Fruit fly (Drosophila melanogaster): ENCODE data around the gene Spn28Dc.

Gene Spn28Dc

DNA sequence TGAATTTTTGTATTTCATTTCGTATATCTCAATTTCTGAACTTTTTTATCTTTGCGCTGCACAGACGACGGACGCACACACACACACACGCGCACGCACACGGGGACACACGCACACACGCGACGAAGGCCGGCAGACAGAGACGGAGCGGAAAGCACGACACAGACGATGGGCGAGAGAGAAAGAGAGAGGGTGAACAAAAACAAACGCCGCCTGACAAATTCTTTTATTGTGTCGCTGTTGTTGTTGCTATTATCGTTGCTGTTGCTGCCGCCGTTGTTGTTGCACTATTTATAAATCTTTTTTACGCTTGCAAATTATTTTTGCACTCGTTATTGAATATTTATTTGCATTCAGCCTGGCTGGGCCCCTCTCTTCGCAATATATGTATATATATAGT, 30.3 kb downstream of the Spn28Dc start:
- TF ChIP-seq usp (GFP tag; optimal IDR thresholded peaks at IDR 0.05) (no peak), EcR (GFP tag; optimal IDR thresholded peaks at IDR 0.05) (no peak), CG8478 (optimal IDR thresholded peaks at IDR 0.05) (no peak), Dll (optimal IDR thresholded peaks at IDR 0.05) (no peak), pan (optimal IDR thresholded peaks at IDR 0.05) (peak; percentile 56)

DNA sequence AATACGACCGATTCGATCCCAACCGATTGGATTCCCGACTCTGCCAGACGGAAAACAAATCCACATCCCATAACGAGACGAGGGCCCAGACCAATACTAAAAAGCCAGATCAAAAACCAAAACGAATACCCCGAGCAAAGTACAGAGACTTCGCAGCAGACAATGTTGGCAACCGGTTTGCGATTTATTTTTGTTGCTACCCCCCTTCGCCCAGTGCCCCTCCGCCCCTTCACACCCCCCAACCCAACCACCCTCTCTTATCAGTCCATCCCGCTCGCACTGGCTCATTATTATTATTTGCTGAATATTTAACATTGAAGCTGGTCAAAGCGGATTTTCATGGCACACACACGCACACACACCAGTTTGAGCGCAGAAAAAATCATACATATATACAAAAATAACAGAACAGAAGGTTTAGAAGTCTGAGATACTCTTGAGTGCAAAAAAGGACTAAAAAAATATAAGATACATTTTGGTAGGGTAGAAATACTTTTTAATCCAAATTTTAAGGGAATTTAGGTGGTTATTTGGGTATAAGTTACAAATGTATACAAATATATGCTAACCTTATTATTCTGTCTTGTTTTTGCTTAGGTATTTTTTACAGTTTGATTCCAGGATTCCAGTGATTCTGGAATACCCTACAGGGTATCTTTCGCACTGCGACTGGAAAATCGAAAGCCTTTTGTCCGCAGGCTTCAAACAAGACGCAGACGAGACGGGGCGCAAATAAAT, 33.4 kb downstream of the Spn28Dc start:
- TF ChIP-seq pan (optimal IDR thresholded peaks at IDR 0.05) (peak; percentile 95), Dll (optimal IDR thresholded peaks at IDR 0.05) (peak; percentile 3), usp (GFP tag; optimal IDR thresholded peaks at IDR 0.05) (no peak)

- TF ChIP-seq CG8478 (optimal IDR thresholded peaks at IDR 0.05) = no peak
- TF ChIP-seq EcR (GFP tag; optimal IDR thresholded peaks at IDR 0.05) = no peak
- TF ChIP-seq psq (optimal IDR thresholded peaks at IDR 0.05) = no peak
- TF ChIP-seq pan (optimal IDR thresholded peaks at IDR 0.05) = no peak
- no peak for TF ChIP-seq Dll (optimal IDR thresholded peaks at IDR 0.05)
- no peak for TF ChIP-seq usp (GFP tag; optimal IDR thresholded peaks at IDR 0.05)
Measured at dm6 chr2L:7971423-7971822, 35.6 kb downstream of the Spn28Dc start.

DNA sequence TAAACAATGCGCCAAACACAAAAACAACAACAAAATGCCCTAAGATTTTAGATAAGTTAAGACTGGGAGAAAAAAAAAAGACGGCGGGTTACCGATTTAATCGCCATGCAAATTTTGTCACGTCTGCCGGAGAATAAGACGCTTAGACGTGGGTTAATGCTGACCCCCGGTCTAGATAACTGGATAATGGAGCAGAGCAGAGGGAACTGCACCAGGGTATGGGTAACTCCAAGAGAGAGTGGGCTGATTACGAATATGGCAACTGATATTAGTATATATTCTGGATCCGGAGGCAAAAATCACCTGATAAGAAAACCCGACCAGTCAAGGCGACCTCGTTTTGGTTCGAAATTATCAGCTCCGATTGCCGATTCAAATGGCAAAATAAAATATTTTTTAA, 37.0 kb downstream of the Spn28Dc start:
- TF ChIP-seq Dll (optimal IDR thresholded peaks at IDR 0.05) (no peak), usp (GFP tag; optimal IDR thresholded peaks at IDR 0.05) (no peak), pan (optimal IDR thresholded peaks at IDR 0.05) (no peak), psq (optimal IDR thresholded peaks at IDR 0.05) (no peak), EcR (GFP tag; optimal IDR thresholded peaks at IDR 0.05) (no peak), CG8478 (optimal IDR thresholded peaks at IDR 0.05) (no peak)

dm6 chr2L:7969329-7969728, 37.7 kb downstream of the Spn28Dc start:
- no peak for TF ChIP-seq EcR (GFP tag; optimal IDR thresholded peaks at IDR 0.05)
- TF ChIP-seq Dll (optimal IDR thresholded peaks at IDR 0.05) = no peak

DNA sequence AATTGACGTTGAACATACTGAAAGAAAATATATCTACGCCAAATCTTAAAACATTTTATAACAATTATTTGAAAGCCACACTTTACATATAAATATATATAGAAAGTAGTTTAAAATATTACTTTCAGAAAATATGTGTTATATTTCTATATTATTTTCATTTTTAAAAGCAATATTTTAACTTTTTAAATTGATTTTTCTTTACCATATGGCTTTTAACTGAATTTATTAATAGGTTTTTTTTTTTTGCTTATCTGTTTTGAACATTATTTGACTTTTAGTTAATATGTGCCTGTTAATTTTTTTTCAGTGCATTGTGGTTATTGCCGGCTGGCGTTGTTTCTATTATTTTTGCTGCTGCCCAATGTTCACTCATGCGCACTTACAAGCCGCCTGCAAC, 39.0 kb downstream of the Spn28Dc start:
- TF ChIP-seq usp (GFP tag; optimal IDR thresholded peaks at IDR 0.05) = no peak
- no peak for TF ChIP-seq pan (optimal IDR thresholded peaks at IDR 0.05)
- no peak for TF ChIP-seq psq (optimal IDR thresholded peaks at IDR 0.05)
- TF ChIP-seq Dll (optimal IDR thresholded peaks at IDR 0.05) = no peak
- no peak for TF ChIP-seq CG8478 (optimal IDR thresholded peaks at IDR 0.05)
- no peak for TF ChIP-seq EcR (GFP tag; optimal IDR thresholded peaks at IDR 0.05)

DNA sequence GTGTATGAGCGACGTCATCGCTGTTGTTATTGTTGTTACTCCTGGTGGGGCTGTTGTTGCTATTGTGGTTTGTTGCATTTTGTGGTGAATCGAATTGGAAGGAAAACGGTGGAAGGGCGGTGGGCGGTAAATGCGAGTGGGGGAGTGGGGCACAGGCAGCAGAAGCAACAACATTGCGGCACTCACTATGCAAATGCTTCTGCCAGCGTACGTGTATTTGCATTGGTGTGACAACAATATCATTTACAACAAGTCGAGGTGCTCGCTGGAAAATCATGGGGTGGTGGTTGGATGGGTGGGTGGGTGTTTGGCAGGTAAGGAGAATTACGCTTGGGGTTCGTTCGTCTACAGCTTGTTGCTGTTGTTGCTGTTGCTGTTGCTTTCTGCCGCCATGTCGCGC, 39.4 kb downstream of the Spn28Dc start:
- TF ChIP-seq usp (GFP tag; optimal IDR thresholded peaks at IDR 0.05) = no peak

DNA sequence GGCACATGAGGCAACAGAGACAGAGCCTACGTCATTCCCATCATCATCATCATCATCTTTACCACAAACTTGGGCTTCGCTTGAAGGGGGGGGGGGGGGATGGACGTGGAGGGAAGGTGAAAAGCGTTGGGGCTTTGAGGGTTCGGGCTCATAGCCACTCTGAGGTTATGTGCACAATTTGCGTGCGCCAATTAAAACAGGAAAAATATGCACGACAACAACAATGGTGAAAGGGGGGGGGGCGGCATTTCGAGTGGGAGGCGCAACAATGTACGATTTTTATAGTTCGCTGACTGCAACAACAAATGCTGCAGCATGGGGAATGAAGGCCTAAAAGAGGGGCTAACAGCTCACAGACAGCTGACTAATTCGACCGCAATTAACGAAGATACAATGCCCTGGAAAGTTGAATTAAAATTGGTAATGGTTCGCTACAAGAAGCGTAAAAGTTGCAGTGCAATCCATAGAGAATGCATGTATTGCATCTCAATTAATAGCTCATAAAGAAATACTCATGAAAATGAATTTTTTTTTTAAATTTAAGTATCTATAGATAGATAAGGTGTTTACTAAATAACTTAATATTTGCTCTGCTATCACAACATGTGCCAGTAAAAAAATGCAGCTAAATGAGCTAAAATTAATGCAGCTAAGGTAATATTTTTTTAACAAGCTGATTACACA, 40.0 kb downstream of the Spn28Dc start:
- TF ChIP-seq psq (optimal IDR thresholded peaks at IDR 0.05) (no peak), EcR (GFP tag; optimal IDR thresholded peaks at IDR 0.05) (peak in 1 of 2 experiments; percentile 46)

DNA sequence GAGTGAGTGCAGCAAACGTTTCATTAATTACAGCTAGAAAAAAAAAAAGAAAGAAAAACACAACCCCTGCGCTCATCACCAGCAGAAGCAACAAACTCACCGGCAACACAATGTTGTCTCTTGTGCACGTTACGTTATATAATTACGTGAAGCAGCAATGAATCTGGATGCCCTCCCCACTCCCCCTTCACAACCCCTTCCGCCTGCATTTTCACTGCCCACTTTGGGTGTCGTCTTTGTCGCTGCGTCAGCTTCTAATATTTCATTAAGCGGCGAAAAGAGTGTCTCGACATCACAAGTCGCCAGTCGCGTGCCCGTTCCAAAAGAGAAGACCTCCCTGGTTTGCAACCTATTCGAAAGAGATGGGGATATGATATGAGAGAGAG, 40.6 kb downstream of the Spn28Dc start:
- no peak for TF ChIP-seq usp (GFP tag; optimal IDR thresholded peaks at IDR 0.05)
- TF ChIP-seq pan (optimal IDR thresholded peaks at IDR 0.05) = no peak
- TF ChIP-seq CG8478 (optimal IDR thresholded peaks at IDR 0.05) = no peak
- no peak for TF ChIP-seq EcR (GFP tag; optimal IDR thresholded peaks at IDR 0.05)
- no peak for TF ChIP-seq Dll (optimal IDR thresholded peaks at IDR 0.05)
- no peak for TF ChIP-seq psq (optimal IDR thresholded peaks at IDR 0.05)

dm6 chr2L:7965808-7966460, 41.1 kb downstream of the Spn28Dc start:
- TF ChIP-seq psq (optimal IDR thresholded peaks at IDR 0.05) (no peak), usp (GFP tag; optimal IDR thresholded peaks at IDR 0.05) (no peak), Dll (optimal IDR thresholded peaks at IDR 0.05) (no peak), CG8478 (optimal IDR thresholded peaks at IDR 0.05) (no peak), pan (optimal IDR thresholded peaks at IDR 0.05) (no peak), EcR (GFP tag; optimal IDR thresholded peaks at IDR 0.05) (no peak)

- no peak for TF ChIP-seq EcR (GFP tag; optimal IDR thresholded peaks at IDR 0.05)
- TF ChIP-seq psq (optimal IDR thresholded peaks at IDR 0.05) = no peak
- no peak for TF ChIP-seq CG8478 (optimal IDR thresholded peaks at IDR 0.05)
- TF ChIP-seq usp (GFP tag; optimal IDR thresholded peaks at IDR 0.05) = no peak
- no peak for TF ChIP-seq Dll (optimal IDR thresholded peaks at IDR 0.05)
- TF ChIP-seq pan (optimal IDR thresholded peaks at IDR 0.05) = no peak
Measured at dm6 chr2L:7964611-7965010, 42.4 kb downstream of the Spn28Dc start.

dm6 chr2L:7962881-7963280, 44.1 kb downstream of the Spn28Dc start:
- no peak for TF ChIP-seq usp (GFP tag; optimal IDR thresholded peaks at IDR 0.05)

DNA sequence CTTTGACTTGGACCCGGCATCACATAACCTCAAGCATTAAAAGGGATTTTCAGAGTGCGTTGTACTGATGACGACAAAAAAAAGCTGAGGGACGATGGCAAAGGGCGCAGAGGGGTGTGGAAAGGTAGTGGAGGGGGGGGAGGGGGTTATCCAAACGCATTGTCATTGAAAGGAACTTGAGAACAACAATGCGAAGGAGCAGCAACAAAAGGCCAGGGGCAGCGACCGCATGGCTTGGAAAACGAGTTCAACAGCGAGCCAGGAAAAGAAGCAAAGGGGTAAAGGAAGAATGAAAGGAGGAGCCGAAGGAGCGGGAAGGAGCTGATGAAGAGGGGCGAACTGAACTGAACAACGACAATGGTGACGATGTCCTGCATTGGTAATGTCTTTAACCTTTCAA, 44.8 kb downstream of the Spn28Dc start:
- TF ChIP-seq pan (optimal IDR thresholded peaks at IDR 0.05) (no peak), CG8478 (optimal IDR thresholded peaks at IDR 0.05) (no peak), EcR (GFP tag; optimal IDR thresholded peaks at IDR 0.05) (peak; percentile 45 to 70), usp (GFP tag; optimal IDR thresholded peaks at IDR 0.05) (no peak)

Measured in whole organism.